Worm (Caenorhabditis elegans) whole organism, L2 larva: ENCODE measurements around the gene nfx-1.
A peak's percentile ranks its signal among the peaks of the same experiment; 100 is the strongest.

Source experiments
- C34F6.9 ChIP-seq: fragments of 150-350 bp; optimal IDR thresholded peaks from 2 replicates; lab custom pipeline; 2014; ENCODE audit warnings: missing biosample characterization, missing genetic modification characterization
- F13H6.1 ChIP-seq: sonication (generic microtip); optimal IDR thresholded peaks from 2 replicates; lab custom pipeline; 2016; ENCODE audit warnings: missing genetic modification characterization, missing compliant biosample characterization
- Y55F3AM.14 ChIP-seq: fragments of 200-800 bp; sonication (Bioruptor generic); optimal IDR thresholded peaks from 2 replicates; lab custom pipeline; 2018; ENCODE audit warnings: mild to moderate bottlenecking, missing genetic modification characterization, missing compliant biosample characterization
- ZK546.5 ChIP-seq: sonication (generic microtip); optimal IDR thresholded peaks from 2 replicates; lab custom pipeline; 2017; ENCODE audit warnings: missing biosample characterization, missing genetic modification characterization
- aly-2 ChIP-seq: fragments of 150-350 bp; optimal IDR thresholded peaks from 2 replicates; lab custom pipeline; 2014; ENCODE audit warnings: missing biosample characterization, missing genetic modification characterization
- ceh-16 ChIP-seq: fragments of 150-350 bp; optimal IDR thresholded peaks from 2 replicates; lab custom pipeline; 2014; ENCODE audit warnings: missing biosample characterization, missing genetic modification characterization
- crh-2 ChIP-seq: sonication (generic microtip); optimal IDR thresholded peaks from 2 replicates; lab custom pipeline; 2017; ENCODE audit warnings: missing biosample characterization, missing genetic modification characterization
- dmd-4 ChIP-seq: sonication (generic microtip); optimal IDR thresholded peaks from 2 replicates; lab custom pipeline; 2017; ENCODE audit warnings: missing biosample characterization, missing genetic modification characterization
- egl-27 ChIP-seq: sonication (generic microtip); optimal IDR thresholded peaks from 3 replicates; lab custom pipeline; 2017; ENCODE audit warnings: missing biosample characterization, missing genetic modification reagents, missing genetic modification characterization
- elt-1 ChIP-seq: fragments of 150-350 bp; optimal IDR thresholded peaks from 2 replicates; lab custom pipeline; 2014; ENCODE audit warnings: missing biosample characterization, missing genetic modification characterization
- elt-3 ChIP-seq: sonication (generic microtip); optimal IDR thresholded peaks from 2 replicates; lab custom pipeline; 2017; ENCODE audit warnings: missing biosample characterization, missing genetic modification characterization
- gmeb-1 ChIP-seq: fragments of 150-350 bp; optimal IDR thresholded peaks from 2 replicates; lab custom pipeline; 2014; ENCODE audit warnings: missing biosample characterization, missing genetic modification characterization
- lin-13 ChIP-seq: fragments of 150-350 bp; optimal IDR thresholded peaks from 2 replicates; lab custom pipeline; 2014; ENCODE audit warnings: missing biosample characterization, missing genetic modification reagents, missing genetic modification characterization
- lsy-2 ChIP-seq, 2 experiments: fragments of 150-350 bp in 1 of 2; sonication (generic microtip) in 1 of 2; optimal IDR thresholded peaks; 2 replicates each; lab custom pipeline; 2014 to 2017; ENCODE audit warnings: missing biosample characterization in 2 of 2, missing genetic modification characterization in 2 of 2
- mbf-1 ChIP-seq: sonication (generic microtip); optimal IDR thresholded peaks from 2 replicates; lab custom pipeline; 2017; ENCODE audit warnings: missing biosample characterization, missing genetic modification characterization
- mdl-1 ChIP-seq, 2 experiments: fragments of 150-350 bp in 1 of 2; sonication (generic microtip) in 1 of 2; optimal IDR thresholded peaks; 2 replicates each; lab custom pipeline; 2017; ENCODE audit warnings: missing biosample characterization in 2 of 2, missing genetic modification characterization in 2 of 2
- nhr-10 ChIP-seq: sonication (generic microtip); optimal IDR thresholded peaks from 2 replicates; lab custom pipeline; 2017; ENCODE audit warnings: missing biosample characterization, missing genetic modification characterization
- nhr-11 ChIP-seq: fragments of 150-350 bp; optimal IDR thresholded peaks from 2 replicates; lab custom pipeline; 2014; ENCODE audit warnings: missing biosample characterization, missing genetic modification characterization
- nhr-129 ChIP-seq: fragments of 150-350 bp; optimal IDR thresholded peaks from 2 replicates; lab custom pipeline; 2014; ENCODE audit warnings: missing biosample characterization, missing genetic modification characterization
- nhr-237 ChIP-seq: fragments of 150-350 bp; optimal IDR thresholded peaks from 2 replicates; lab custom pipeline; 2014; ENCODE audit warnings: missing biosample characterization, missing genetic modification characterization
- nhr-25 ChIP-seq: fragments of 150-350 bp; sonication (generic microtip); optimal IDR thresholded peaks from 3 replicates; lab custom pipeline; 2014; ENCODE audit warnings: missing biosample characterization, missing genetic modification characterization
- nhr-6 ChIP-seq: fragments of 150-350 bp; optimal IDR thresholded peaks from 2 replicates; lab custom pipeline; 2014; ENCODE audit warnings: missing biosample characterization, missing genetic modification characterization
- nhr-77 ChIP-seq: fragments of 150-350 bp; optimal IDR thresholded peaks from 2 replicates; lab custom pipeline; 2014; ENCODE audit warnings: missing biosample characterization, missing genetic modification characterization
- peb-1 ChIP-seq: fragments of 150-350 bp; optimal IDR thresholded peaks from 2 replicates; lab custom pipeline; 2014; ENCODE audit warnings: missing biosample characterization, missing genetic modification characterization
- sem-4 ChIP-seq: fragments of 150-350 bp; optimal IDR thresholded peaks from 2 replicates; lab custom pipeline; 2014; ENCODE audit warnings: missing biosample characterization, missing genetic modification reagents, missing genetic modification characterization
- skn-1 ChIP-seq: sonication (generic microtip); optimal IDR thresholded peaks from 2 replicates; lab custom pipeline; 2017; ENCODE audit warnings: missing biosample characterization, missing genetic modification characterization
- sma-9 ChIP-seq, 2 experiments: fragments of 150-350 bp in 1 of 2; sonication (generic microtip) in 1 of 2; optimal IDR thresholded peaks; 2 replicates each; lab custom pipeline; 2014 to 2016; ENCODE audit warnings: missing genetic modification characterization in 2 of 2, mild to moderate bottlenecking in 1 of 2, missing biosample characterization in 1 of 2, missing compliant biosample characterization in 1 of 2, missing genetic modification reagents in 1 of 2, moderate library complexity in 1 of 2
- unc-39 ChIP-seq: fragments of 150-350 bp; optimal IDR thresholded peaks from 2 replicates; lab custom pipeline; 2014; ENCODE audit warnings: missing biosample characterization, missing genetic modification characterization
- unc-55 ChIP-seq: fragments of 150-350 bp; sonication (generic microtip); optimal IDR thresholded peaks from 3 replicates; lab custom pipeline; 2014; ENCODE audit warnings: missing biosample characterization, missing genetic modification reagents, missing genetic modification characterization
- zag-1 ChIP-seq: fragments of 150-350 bp; optimal IDR thresholded peaks from 2 replicates; lab custom pipeline; 2014; ENCODE audit warnings: missing biosample characterization, missing genetic modification characterization
- ztf-1 ChIP-seq: fragments of 200-800 bp; sonication (Bioruptor generic); conservative IDR thresholded peaks from 2 replicates; pipeline ENCODE4 v1.3.6; 2022; ENCODE audit warnings: missing genetic modification characterization, missing compliant biosample characterization
- ztf-4 ChIP-seq: fragments of 150-350 bp; optimal IDR thresholded peaks from 2 replicates; lab custom pipeline; 2014; ENCODE audit warnings: missing biosample characterization, missing genetic modification characterization

The nfx-1 gene

ce11 chrIII:6364395-6364794 lies 10.8 kb upstream of the nfx-1 start (continued):
- TF ChIP-seq mbf-1 = no peak
- TF ChIP-seq, all 48 proteins: peak for 19

ce11 chrIII:6367712-6368111 lies 7.5 kb upstream of the nfx-1 start, which contains the start of the genes C56G2.15 and thoc-2:
Gene C56G2.15, minus strand, starts transcription at chrIII:6367899.
Gene thoc-2, plus strand, starts transcription at chrIII:6368042.
- TF ChIP-seq mdl-1 (tag; optimal IDR thresholded peaks at IDR 0.05; lab: Kevin White, UChicago) (no peak), nhr-25 (tag; lab: Kevin White, UChicago) (peak; percentile 4), lsy-2 (tag; optimal IDR thresholded peaks at IDR 0.05; lab: Kevin White, UChicago) (peak in 1 of 2 experiments; percentile 63), elt-1 (tag; lab: Kevin White, UChicago) (no peak), skn-1 (tag; lab: Kevin White, UChicago) (no peak), nhr-6 (tag; lab: Kevin White, UChicago) (no peak), dmd-4 (tag; lab: Kevin White, UChicago) (no peak), unc-55 (peak; percentile 24), F13H6.1 (tag; lab: Kevin White, UChicago) (no peak), nhr-129 (tag; lab: Kevin White, UChicago) (peak; percentile 45), elt-3 (tag; lab: Kevin White, UChicago) (no peak), sma-9 (GFP tag; optimal IDR thresholded peaks at IDR 0.05; lab: Kevin White, UChicago) (no peak), sma-9 (tag; optimal IDR thresholded peaks at IDR 0.05; lab: Kevin White, UChicago) (no peak)

DNA sequence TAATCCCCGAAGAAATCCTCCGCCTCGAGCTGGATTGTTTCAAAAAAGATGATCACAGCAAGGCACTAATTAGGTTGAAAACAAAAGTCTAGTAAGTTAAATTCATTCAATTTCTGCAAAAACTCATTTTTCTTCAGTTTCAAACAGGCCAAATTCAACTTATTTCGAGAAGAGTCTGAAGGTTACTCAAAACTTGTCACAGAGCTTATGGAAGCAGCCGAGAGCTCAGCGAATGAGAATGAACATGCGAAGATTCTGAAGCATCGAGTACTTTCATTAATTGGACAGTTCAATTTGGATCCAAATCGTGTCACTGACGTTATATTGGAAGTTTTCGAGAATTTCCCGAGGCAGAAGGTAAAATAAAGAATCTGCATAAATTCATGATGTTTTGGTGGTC lies 6.7 kb upstream of the nfx-1 start:
- TF ChIP-seq sem-4 (no peak), unc-55 (no peak), C34F6.9 (tag; lab: Kevin White, UChicago) (no peak), aly-2 (tag; lab: Kevin White, UChicago) (no peak), ztf-4 (tag; lab: Kevin White, UChicago) (no peak), nhr-129 (tag; lab: Kevin White, UChicago) (no peak), zag-1 (no peak), mbf-1 (no peak), nhr-11 (tag; lab: Kevin White, UChicago) (no peak), nhr-10 (tag; lab: Kevin White, UChicago) (no peak), mdl-1 (tag; optimal IDR thresholded peaks at IDR 0.05; lab: Kevin White, UChicago) (no peak), gmeb-1 (tag; lab: Kevin White, UChicago) (no peak), sma-9 (GFP tag; optimal IDR thresholded peaks at IDR 0.05; lab: Kevin White, UChicago) (no peak), sma-9 (tag; optimal IDR thresholded peaks at IDR 0.05; lab: Kevin White, UChicago) (no peak), unc-39 (tag; lab: Kevin White, UChicago) (no peak), nhr-237 (tag; lab: Kevin White, UChicago) (no peak), F13H6.1 (tag; lab: Kevin White, UChicago) (no peak), ceh-16 (tag; lab: Kevin White, UChicago) (no peak), nhr-6 (tag; lab: Kevin White, UChicago) (no peak), nhr-77 (tag; lab: Kevin White, UChicago) (no peak), peb-1 (tag; lab: Kevin White, UChicago) (no peak)
- TF ChIP-seq, all 48 proteins: peak for 0

ce11 chrIII:6373850-6374474 lies 1.2 kb upstream of the nfx-1 start:
- TF ChIP-seq crh-2 (tag; lab: Kevin White, UChicago) = no peak
- TF ChIP-seq elt-3 (tag; lab: Kevin White, UChicago) = no peak
- TF ChIP-seq C34F6.9 (tag; lab: Kevin White, UChicago) = no peak
- no peak for TF ChIP-seq ztf-1 (GFP tag; lab: Robert Waterston, UW)
- TF ChIP-seq gmeb-1 (tag; lab: Kevin White, UChicago) = no peak
- no peak for TF ChIP-seq zag-1
- TF ChIP-seq ZK546.5 (tag; lab: Kevin White, UChicago) = no peak
- no peak for TF ChIP-seq nhr-237 (tag; lab: Kevin White, UChicago)
- no peak for TF ChIP-seq Y55F3AM.14 (GFP tag; lab: Kevin White, UChicago)
- TF ChIP-seq elt-1 (tag; lab: Kevin White, UChicago) = no peak
- TF ChIP-seq peb-1 (tag; lab: Kevin White, UChicago) = no peak
- TF ChIP-seq lin-13 (GFP tag; lab: Kevin White, UChicago) = no peak

- no peak for TF ChIP-seq sem-4
- no peak for TF ChIP-seq ztf-4 (tag; lab: Kevin White, UChicago)
- peak; percentile 9 to 69 for TF ChIP-seq lsy-2 (tag; optimal IDR thresholded peaks at IDR 0.05; lab: Kevin White, UChicago)
- peak; percentile 25 for TF ChIP-seq F13H6.1 (tag; lab: Kevin White, UChicago)
- TF ChIP-seq gmeb-1 (tag; lab: Kevin White, UChicago) = peak; percentile 18
- TF ChIP-seq unc-39 (tag; lab: Kevin White, UChicago) = no peak
- TF ChIP-seq egl-27 = no peak
- peak; percentile 12 for TF ChIP-seq unc-55
- TF ChIP-seq nhr-77 (tag; lab: Kevin White, UChicago) = no peak
- TF ChIP-seq C34F6.9 (tag; lab: Kevin White, UChicago) = no peak
Measured at ce11 chrIII:6379129-6379528, 4.0 kb downstream of the nfx-1 start, which contains the start of gene C16A3.6. Gene C16A3.6, plus strand, starts transcription at chrIII:6379212.
